Worm (Caenorhabditis elegans): Measurements from ENCODE around the gene R04A9.7.

R04A9.7 gene

DNA sequence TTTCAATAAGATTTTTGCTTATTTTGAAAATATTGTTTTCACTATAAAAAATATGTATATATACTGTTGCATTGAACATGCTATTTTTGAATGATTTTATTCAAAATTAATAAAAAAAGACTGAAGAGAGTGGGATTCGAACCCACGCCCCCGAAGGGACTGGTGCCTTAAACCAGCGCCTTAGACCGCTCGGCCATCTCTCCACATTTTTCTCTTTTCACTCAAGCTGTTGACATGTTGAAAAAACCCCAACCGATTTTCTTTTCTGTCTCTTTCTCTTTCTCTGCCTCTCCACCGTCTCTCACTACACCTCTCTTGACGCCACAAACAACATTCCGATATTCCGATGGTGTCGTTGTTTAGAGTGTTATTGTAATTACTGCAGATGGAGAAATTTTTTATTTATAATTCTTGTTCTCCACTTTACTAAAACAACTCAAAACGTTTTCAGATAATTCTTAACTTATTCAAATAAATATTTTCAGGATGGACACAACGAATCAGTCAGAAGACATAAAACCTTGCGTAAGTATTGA lies 41.5 kb downstream of the R04A9.7 start, which contains the start of gene sor-3:
Gene sor-3, plus strand, starts transcription at position 486 of the 536 bp plus-strand sequence.
- TF ChIP-seq lin-29 (GFP tag; IDR thresholded peaks at IDR 0.05) (peak; percentile 62), lin-13 (GFP tag; optimal IDR thresholded peaks at IDR 0.05) (peak; percentile 76), snpc-4 (tag; optimal IDR thresholded peaks at IDR 0.05) (no peak), D1046.2 (GFP tag; IDR thresholded peaks at IDR 0.05) (peak; percentile 88), nhr-102 (tag; optimal IDR thresholded peaks at IDR 0.05) (no peak), unc-62 (GFP tag; optimal IDR thresholded peaks at IDR 0.05 in 1 of 2) (no peak), unc-62 (tag; optimal IDR thresholded peaks at IDR 0.05) (no peak), snpc-1.2 (GFP tag; IDR thresholded peaks at IDR 0.05) (peak; percentile 87), mep-1 (tag; optimal IDR thresholded peaks at IDR 0.05) (peak; percentile 95), saeg-2 (GFP tag; IDR thresholded peaks at IDR 0.05) (peak; percentile 64; the same call in 1 of the 2 replicates), dmd-9 (GFP tag; IDR thresholded peaks at IDR 0.05) (peak; percentile 79; the same call in 1 of the 2 replicates), ceh-44 (GFP tag; IDR thresholded peaks at IDR 0.05) (peak; percentile 80), madf-9 (GFP tag; conservative IDR thresholded peaks at IDR 0.05) (peak; percentile 86), lin-39 (tag; optimal IDR thresholded peaks at IDR 0.05) (no peak), Y5F2A.4 (GFP tag; optimal IDR thresholded peaks at IDR 0.05) (peak; percentile 23), T26A8.4 (GFP tag; IDR thresholded peaks at IDR 0.05) (peak; percentile 86), aha-1 (tag) (peak; percentile 93), lin-1 (GFP tag; IDR thresholded peaks at IDR 0.05) (peak; percentile 90), ceh-32 (tag; optimal IDR thresholded peaks at IDR 0.05; ENCODE audit: poor library complexity) (peak; percentile 62), hif-1 (tag; optimal IDR thresholded peaks at IDR 0.05) (peak in 1 of 2 experiments; percentile 74), spr-3 (GFP tag; optimal IDR thresholded peaks at IDR 0.05) (peak; percentile 31), mes-2 (tag; optimal IDR thresholded peaks at IDR 0.05; ENCODE audit: poor library complexity, severe bottlenecking) (peak; percentile 77), lsy-2 (tag; optimal IDR thresholded peaks at IDR 0.05) (peak; percentile 43 to 87), mxl-3 (GFP tag; optimal IDR thresholded peaks at IDR 0.05) (peak; percentile 44), daf-19 (GFP tag; conservative IDR thresholded peaks at IDR 0.05) (no peak), skn-1 (tag; optimal IDR thresholded peaks at IDR 0.05) (no peak), lim-7 (GFP tag; IDR thresholded peaks at IDR 0.05) (peak; percentile 92), sdz-12 (GFP tag; optimal IDR thresholded peaks at IDR 0.05) (peak; percentile 72), egl-27 (tag; optimal IDR thresholded peaks at IDR 0.05) (no peak), attf-4 (tag; optimal IDR thresholded peaks at IDR 0.05) (no peak), ceh-62 (tag; optimal IDR thresholded peaks at IDR 0.05) (no peak), zfp-2 (tag; optimal IDR thresholded peaks at IDR 0.05) (peak; percentile 58), ceh-20 (GFP tag; IDR thresholded peaks at IDR 0.05) (peak; percentile 74), vab-7 (GFP tag; IDR thresholded peaks at IDR 0.05) (peak; percentile 93), lin-15B (tag; optimal IDR thresholded peaks at IDR 0.05) (no peak), arid-1 (GFP tag; conservative IDR thresholded peaks at IDR 0.05) (peak; percentile 91), pha-4 (GFP tag; IDR thresholded peaks at IDR 0.05) (peak; percentile 95), pha-4 (tag; optimal IDR thresholded peaks at IDR 0.05) (no peak), cey-2 (tag; optimal IDR thresholded peaks at IDR 0.05; ENCODE audit: borderline replicate concordance, insufficient read depth) (no peak), zag-1 (tag; optimal IDR thresholded peaks at IDR 0.05) (no peak), madf-5 (GFP tag; IDR thresholded peaks at IDR 0.05) (peak; percentile 91 to 97; a peak in 3 of 4 replicates), fkh-10 (GFP tag; optimal IDR thresholded peaks at IDR 0.05) (peak; percentile 82), pqm-1 (tag; optimal IDR thresholded peaks at IDR 0.05) (no peak), lin-38 (GFP tag; IDR thresholded peaks at IDR 0.05) (peak; percentile 81; the same call in 1 of the 2 replicates), nhr-28 (tag; optimal IDR thresholded peaks at IDR 0.05) (peak; percentile 85), F37D6.2 (tag; optimal IDR thresholded peaks at IDR 0.05) (peak; percentile 73), hlh-30 (tag; optimal IDR thresholded peaks at IDR 0.05; ENCODE audit: insufficient read depth) (peak; percentile 65), daf-16 (GFP tag; optimal IDR thresholded peaks at IDR 0.05) (peak; percentile 67 to 94), daf-16 (tag; optimal IDR thresholded peaks at IDR 0.05) (peak; percentile 43), nhr-76 (tag; optimal IDR thresholded peaks at IDR 0.05) (no peak), nhr-237 (tag; optimal IDR thresholded peaks at IDR 0.05) (no peak)
